Fruit fly (Drosophila melanogaster): ENCODE data around the gene PolQ.

Gene PolQ

DNA sequence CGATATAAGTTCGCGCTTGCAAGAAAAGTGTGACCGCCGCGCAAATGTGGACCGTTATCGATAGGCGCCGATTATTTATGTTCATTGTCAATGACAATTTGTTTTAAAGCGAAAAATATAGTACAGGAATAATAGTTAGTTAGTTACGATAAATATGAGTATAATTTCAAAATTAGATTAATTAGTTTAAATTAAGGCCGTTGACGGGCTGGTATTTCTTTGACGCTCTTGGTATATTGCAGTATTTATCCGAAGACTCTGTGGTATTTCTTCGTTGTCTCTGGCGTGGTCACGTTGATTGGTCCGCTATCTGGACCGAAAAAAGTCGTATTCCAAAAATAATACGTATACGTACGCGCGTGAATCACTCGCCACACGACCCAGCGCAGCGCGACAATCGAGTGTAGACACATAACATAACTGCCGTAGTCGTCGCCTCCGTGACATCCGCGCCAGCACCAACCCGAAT lies 14.5 kb downstream of the PolQ start:
- TF ChIP-seq CG13204 (GFP tag; optimal IDR thresholded peaks at IDR 0.05): no peak
- TF ChIP-seq CG4496 (GFP tag; IDR thresholded peaks at IDR 0.05): 0 out of 3 replicates have a peak, but pooled peaks have one; percentile 34

DNA sequence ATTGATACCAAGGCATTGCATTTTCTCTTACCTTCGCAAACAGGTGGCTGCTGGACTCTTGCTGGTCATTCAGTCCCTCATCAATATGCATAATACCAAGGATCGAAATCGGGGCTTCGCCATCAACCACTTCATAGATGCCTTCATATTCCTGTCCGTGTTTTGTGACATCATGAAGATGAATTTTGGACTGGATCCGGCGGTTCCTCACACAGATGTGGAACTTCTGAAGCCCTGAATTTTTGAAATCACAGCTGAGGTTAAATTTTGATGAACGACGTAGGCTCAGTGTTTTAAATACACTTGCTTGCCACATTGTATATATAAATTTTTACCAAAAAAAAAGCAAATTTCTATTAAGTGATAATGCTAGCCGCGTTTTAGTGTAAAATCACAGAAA lies 15.1 kb downstream of the PolQ start, which contains the start of gene Past1:
Past1 (plus strand) TSS at position 301 of the 400 bp plus-strand sequence.
- TF ChIP-seq rn (GFP tag; IDR thresholded peaks at IDR 0.05) (no peak), fd96Ca (GFP tag; IDR thresholded peaks at IDR 0.05) (no peak), Pif1A (GFP tag; optimal IDR thresholded peaks at IDR 0.05) (no peak), gl (tag; optimal IDR thresholded peaks at IDR 0.05) (no peak), CG32121 (GFP tag; IDR thresholded peaks at IDR 0.05) (no peak), CG13204 (GFP tag; optimal IDR thresholded peaks at IDR 0.05) (no peak), CG12605 (GFP tag; IDR thresholded peaks at IDR 0.05) (no peak), Pif1B (GFP tag; optimal IDR thresholded peaks at IDR 0.05) (no peak)

DNA sequence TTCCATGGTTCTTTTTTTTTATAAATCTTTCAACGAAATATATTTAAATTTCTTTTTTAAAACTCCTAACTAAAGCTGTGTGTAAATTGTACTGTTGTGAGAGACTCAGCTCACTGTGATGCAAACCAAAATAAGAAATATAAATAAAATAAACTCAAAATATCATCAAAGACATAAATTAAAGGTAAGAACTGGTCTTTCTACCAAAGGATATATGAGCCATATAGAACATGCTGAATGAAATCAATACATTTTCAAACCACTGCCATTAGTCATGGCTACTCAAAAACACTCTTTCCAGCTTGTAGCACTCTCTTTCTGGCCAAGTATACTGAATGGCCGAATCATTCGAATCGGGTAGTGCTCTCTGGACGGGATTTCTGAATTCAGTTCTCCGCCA lies 17.4 kb downstream of the PolQ start, which contains the start of the genes CG14391 and NijC:
CG14391 (minus strand) TSS at position 101 of the 400 bp plus-strand sequence.
NijC (plus strand) TSS at position 388 of the 400 bp plus-strand sequence.
- TF ChIP-seq Ets98B (GFP tag; IDR thresholded peaks at IDR 0.05) (no peak), gl (tag; optimal IDR thresholded peaks at IDR 0.05) (no peak), CG8301 (tag; optimal IDR thresholded peaks at IDR 0.05) (no peak)

DNA sequence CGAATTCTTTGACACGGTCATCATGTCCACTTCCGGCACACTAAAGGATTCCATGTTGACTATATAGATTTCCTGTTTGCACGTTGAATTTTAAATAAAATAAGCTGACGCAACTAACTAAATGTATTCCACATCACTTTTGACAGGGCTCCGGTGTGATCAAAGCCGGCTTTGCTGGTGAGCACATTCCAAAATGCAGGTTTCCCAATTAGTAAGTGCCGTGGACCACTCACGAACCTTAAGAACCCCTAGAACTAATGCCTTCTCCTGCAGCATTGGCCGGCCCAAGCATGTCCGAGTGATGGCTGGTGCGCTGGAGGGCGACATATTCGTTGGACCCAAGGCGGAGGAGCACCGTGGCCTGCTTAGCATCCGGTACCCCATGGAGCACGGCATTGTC lies 19.6 kb downstream of the PolQ start, which contains the start of gene CG31347:
CG31347 (minus strand) TSS at position 101 of the 400 bp plus-strand sequence.
- TF ChIP-seq CG9948 (tag; optimal IDR thresholded peaks at IDR 0.05): no peak
- no peak for TF ChIP-seq rn (GFP tag; IDR thresholded peaks at IDR 0.05)
- no peak for TF ChIP-seq CG8301 (tag; optimal IDR thresholded peaks at IDR 0.05)
- TF ChIP-seq CG32121 (GFP tag; IDR thresholded peaks at IDR 0.05): no peak

DNA sequence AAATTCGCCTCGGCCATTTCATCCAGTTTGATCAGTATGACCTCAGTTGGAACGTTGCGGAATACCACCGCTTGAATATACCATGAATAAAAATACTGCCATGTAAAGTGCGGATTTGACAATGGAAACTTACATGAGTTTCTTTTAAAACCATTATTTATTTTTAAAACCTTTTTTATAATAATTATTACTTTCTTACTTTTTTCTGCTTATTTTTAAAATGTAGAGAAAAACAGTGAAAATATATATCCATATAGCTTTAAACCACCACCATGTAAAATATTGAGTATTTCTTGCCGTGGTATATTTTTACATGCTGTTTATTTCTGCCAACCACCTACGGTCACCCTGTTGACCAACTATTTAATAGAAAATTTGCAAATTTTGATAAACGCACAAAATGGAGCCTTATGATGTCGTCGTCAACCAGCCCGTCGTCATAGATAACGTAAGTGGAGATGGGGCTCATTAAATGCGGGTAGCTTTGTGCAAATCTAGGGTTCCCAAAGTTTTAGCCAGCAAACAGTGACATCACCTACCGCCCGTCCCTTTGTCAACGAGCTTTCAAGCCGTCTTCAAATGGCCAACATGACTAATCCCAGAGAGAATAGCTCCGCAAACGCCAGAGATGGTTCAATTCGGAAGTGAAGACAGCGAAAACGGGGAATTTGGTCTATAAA lies 20.5 kb downstream of the PolQ start, which contains the start of gene Arp1:
Arp1 (plus strand) TSS at position 322 of the 680 bp plus-strand sequence.
- TF ChIP-seq Snoo (tag; optimal IDR thresholded peaks at IDR 0.05): no peak
- no peak for TF ChIP-seq EcR (GFP tag; optimal IDR thresholded peaks at IDR 0.05)
- TF ChIP-seq CG10348 (GFP tag; IDR thresholded peaks at IDR 0.05): no peak
- TF ChIP-seq CG12605 (GFP tag; IDR thresholded peaks at IDR 0.05): no peak

DNA sequence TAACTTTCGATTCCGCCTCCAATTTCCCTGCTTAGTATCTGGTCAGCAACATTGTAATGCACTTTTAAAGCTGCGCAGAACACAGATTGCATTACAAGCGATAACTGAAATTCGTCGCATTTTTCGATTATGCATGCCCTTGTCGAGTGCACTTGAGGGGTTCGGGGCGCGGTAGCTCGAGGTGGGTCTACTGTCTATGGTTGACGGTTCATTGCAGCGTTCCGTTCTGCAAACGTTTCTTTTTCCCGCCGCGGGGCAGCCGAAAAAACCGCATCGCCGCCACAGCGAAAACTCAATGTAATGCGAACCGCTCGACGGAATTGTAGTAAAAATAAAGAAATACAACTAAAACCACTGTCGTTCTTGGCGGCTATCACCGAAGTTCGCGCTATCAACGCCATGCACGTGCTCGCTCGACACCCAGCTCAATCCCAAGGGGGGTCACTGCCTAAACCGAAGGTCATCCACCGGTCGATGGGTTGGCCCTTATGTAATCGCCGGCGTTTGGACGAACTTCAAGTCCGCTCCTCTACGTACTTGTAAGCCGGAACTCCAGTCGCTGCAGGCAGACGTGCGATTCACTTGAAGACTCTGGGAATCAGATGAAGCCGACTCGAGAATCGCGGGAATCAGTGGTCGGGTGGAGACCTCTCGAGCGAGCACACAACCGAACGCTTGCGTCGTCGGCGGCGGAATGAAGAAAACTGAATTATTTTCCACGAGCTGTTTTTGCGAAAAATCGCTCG lies 23.3 kb downstream of the PolQ start, which contains the start of gene kar:
kar (minus strand) TSS at position 696 of the 746 bp plus-strand sequence.
- TF ChIP-seq CG12605 (GFP tag; IDR thresholded peaks at IDR 0.05): no peak

DNA sequence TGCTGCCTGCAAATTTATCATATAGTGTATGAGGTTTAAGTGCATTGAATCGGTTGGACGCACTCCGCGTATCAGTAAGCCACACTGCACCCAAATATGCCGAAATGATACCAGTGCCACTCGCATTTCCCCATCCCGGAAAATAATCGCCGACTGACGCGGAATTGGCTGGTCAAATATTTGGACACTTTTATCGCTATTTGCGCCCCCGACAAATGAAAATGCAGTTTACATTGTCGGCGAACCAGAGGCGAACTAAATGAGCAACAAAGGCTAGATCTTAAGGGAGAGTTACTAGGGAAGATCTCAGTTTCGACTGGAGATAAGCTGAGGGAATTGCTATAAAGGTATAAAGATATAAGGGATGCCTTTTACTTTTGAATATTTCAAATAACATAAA lies 24.0 kb downstream of the PolQ start:
- TF ChIP-seq CG34367 (tag; optimal IDR thresholded peaks at IDR 0.05): no peak
- TF ChIP-seq fd96Ca (GFP tag; IDR thresholded peaks at IDR 0.05): no peak
- no peak for TF ChIP-seq CG12605 (GFP tag; IDR thresholded peaks at IDR 0.05)
- no peak for TF ChIP-seq rn (GFP tag; IDR thresholded peaks at IDR 0.05)
- no peak for TF ChIP-seq CG17806 (tag; optimal IDR thresholded peaks at IDR 0.05)
- no peak for TF ChIP-seq gl (tag; optimal IDR thresholded peaks at IDR 0.05)
- TF ChIP-seq CG15710 (tag; optimal IDR thresholded peaks at IDR 0.05): no peak
- TF ChIP-seq CG32121 (GFP tag; IDR thresholded peaks at IDR 0.05): no peak
- TF ChIP-seq CG8301 (tag; optimal IDR thresholded peaks at IDR 0.05): no peak
- TF ChIP-seq CG4496 (GFP tag; IDR thresholded peaks at IDR 0.05): no peak

DNA sequence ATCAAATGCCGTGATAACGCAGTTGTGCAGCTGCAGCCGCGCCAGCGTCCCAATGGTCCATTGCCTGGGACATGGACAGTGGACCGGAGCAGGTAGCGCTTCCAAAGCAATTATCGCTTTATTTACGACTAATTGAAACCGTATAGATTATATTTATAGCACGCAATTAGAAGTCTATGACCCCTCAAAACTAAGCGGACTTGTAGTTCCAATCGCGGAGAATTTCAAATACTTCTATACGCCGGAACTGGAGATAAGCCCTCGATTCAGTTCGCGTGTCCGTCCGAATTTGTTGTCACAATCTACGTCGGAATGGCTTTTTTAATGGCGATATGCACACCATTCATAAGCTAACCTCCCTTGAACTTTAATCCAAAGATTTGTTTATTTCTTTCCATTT lies 26.8 kb downstream of the PolQ start:
- TF ChIP-seq Snoo (tag; optimal IDR thresholded peaks at IDR 0.05): no peak
- TF ChIP-seq fd96Ca (GFP tag; IDR thresholded peaks at IDR 0.05): no peak
- TF ChIP-seq CG8159 (tag; optimal IDR thresholded peaks at IDR 0.05): no peak
- no peak for TF ChIP-seq CG13204 (GFP tag; optimal IDR thresholded peaks at IDR 0.05)
- no peak for TF ChIP-seq CG32121 (GFP tag; IDR thresholded peaks at IDR 0.05)
- TF ChIP-seq rn (GFP tag; IDR thresholded peaks at IDR 0.05): no peak
- no peak for TF ChIP-seq CG4496 (GFP tag; IDR thresholded peaks at IDR 0.05)
- no peak for TF ChIP-seq Ets98B (GFP tag; IDR thresholded peaks at IDR 0.05)
- no peak for TF ChIP-seq CG9948 (tag; optimal IDR thresholded peaks at IDR 0.05)
- no peak for TF ChIP-seq CG34367 (tag; optimal IDR thresholded peaks at IDR 0.05)
- no peak for TF ChIP-seq CG15710 (tag; optimal IDR thresholded peaks at IDR 0.05)
- no peak for TF ChIP-seq CG14655 (GFP tag; optimal IDR thresholded peaks at IDR 0.05)

Data from whole organism, pupa.